Worm (Caenorhabditis elegans) whole organism, early embryonic: ENCODE measurements around the gene F25G6.9.

Experiments
- aly-1 ChIP-seq: sonication (generic microtip); optimal IDR thresholded peaks from 2 replicates; lab custom pipeline; 2016; ENCODE audit warnings: missing genetic modification characterization, missing compliant biosample characterization
- ama-1 ChIP-seq: fragments of 150-350 bp; optimal IDR thresholded peaks from 2 replicates; lab custom pipeline; 2014
- flt-1 ChIP-seq: fragments of 200-800 bp; sonication (Bioruptor generic); IDR thresholded peaks from 2 replicates; pipeline ENCODE4 v1.3.6; 2022; ENCODE audit warnings: missing genetic modification characterization, missing compliant biosample characterization
- hmbx-1 ChIP-seq: sonication (generic microtip); optimal IDR thresholded peaks from 2 replicates; lab custom pipeline; 2016; ENCODE audit warnings: mild to moderate bottlenecking, missing genetic modification characterization, missing compliant biosample characterization
- hmg-4 ChIP-seq: fragments of 200-800 bp; sonication (Bioruptor generic); optimal IDR thresholded peaks from 2 replicates; lab custom pipeline; 2018; ENCODE audit warnings: mild to moderate bottlenecking, missing genetic modification characterization, missing compliant biosample characterization
- pes-1 ChIP-seq: fragments of 200-800 bp; sonication (Bioruptor generic); IDR thresholded peaks from 2 replicates; pipeline ENCODE4 v1.3.6; 2022; ENCODE audit warnings: missing genetic modification reagents, missing genetic modification characterization, missing compliant biosample characterization
- sea-1 ChIP-seq: fragments of 200-800 bp; sonication (Bioruptor generic); conservative IDR thresholded peaks from 2 replicates; pipeline ENCODE4 v1.3.6; 2022; ENCODE audit warnings: missing genetic modification characterization, missing compliant biosample characterization
- tbx-37 ChIP-seq: fragments of 200-800 bp; sonication (Bioruptor generic); conservative IDR thresholded peaks from 2 replicates; pipeline ENCODE4 v1.3.6; 2022; ENCODE audit warnings: missing genetic modification reagents, missing genetic modification characterization, missing compliant biosample characterization

- TF ChIP-seq ama-1 (lab: Kevin White, UChicago), result no peak
- no peak for TF ChIP-seq tbx-37
- TF ChIP-seq aly-1 (tag; lab: Kevin White, UChicago), result no peak
- TF ChIP-seq hmg-4 (GFP tag; lab: Kevin White, UChicago), result no peak
- TF ChIP-seq flt-1 (GFP tag; lab: Robert Waterston, UW), result no peak
- TF ChIP-seq sea-1, result no peak
- no peak for TF ChIP-seq pes-1 (GFP tag; lab: Robert Waterston, UW)
- no peak for TF ChIP-seq hmbx-1 (tag; lab: Kevin White, UChicago)
Observed at ce11 chrV:8586920-8587319, 17.1 kb upstream of the F25G6.9 start.
